Fruit fly (Drosophila melanogaster): Measurements from ENCODE around the gene GstD7.

DNA sequence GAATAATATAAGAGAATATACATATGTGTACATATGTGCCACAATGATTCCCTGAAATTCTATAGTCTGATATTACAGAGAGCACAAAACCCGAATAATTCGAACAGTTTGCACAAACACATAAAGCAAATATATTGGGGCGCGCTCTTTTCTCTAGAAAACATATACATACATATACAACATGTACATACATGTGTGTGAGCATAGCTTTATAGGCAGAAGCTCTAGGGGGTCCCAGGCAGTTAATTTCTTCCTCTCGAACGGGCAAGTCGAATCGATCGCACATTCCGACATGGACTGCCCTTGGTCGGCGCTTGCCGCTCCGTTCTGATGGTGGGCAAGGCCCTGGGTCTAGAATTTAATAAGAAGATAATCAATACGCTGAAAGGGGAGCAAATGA is 5.5 kb upstream of the GstD7 start, which contains the start of gene GstD3:
- TF ChIP-seq CG7045 (GFP tag; optimal IDR thresholded peaks at IDR 0.05) = no peak
- no peak for TF ChIP-seq CG14711 (tag; optimal IDR thresholded peaks at IDR 0.05)
- TF ChIP-seq ovo (GFP tag; optimal IDR thresholded peaks at IDR 0.05) = no peak
- TF ChIP-seq bab1 (GFP tag; optimal IDR thresholded peaks at IDR 0.05) = no peak
- TF ChIP-seq kay (GFP tag; ENCODE audit: borderline replicate concordance) = peak; percentile 50
- no peak for TF ChIP-seq CG33017 (tag; optimal IDR thresholded peaks at IDR 0.05)

Data from whole organism, adult.